Worm (Caenorhabditis elegans) whole organism, L4 larva: Measurements from ENCODE around the gene nhr-65.
"Not testable (repeated sequence)": the region's sequence is repeated elsewhere in the genome, so short reads cannot be mapped to it uniquely, and the experiment has no call there.

Source experiments
- D1046.2 ChIP-seq: fragments of 200-800 bp; sonication (Bioruptor generic); IDR thresholded peaks from 2 replicates; pipeline ENCODE4 v1.3.6; 2022; ENCODE audit warnings: missing genetic modification characterization, missing compliant biosample characterization
- F26F4.8 ChIP-seq: fragments of 200-800 bp; sonication (Bioruptor generic); conservative IDR thresholded peaks from 2 replicates; pipeline ENCODE4 v1.3.6; 2022; ENCODE audit warnings: missing genetic modification characterization, missing compliant biosample characterization
- T26A8.4 ChIP-seq: fragments of 200-800 bp; sonication (Bioruptor generic); IDR thresholded peaks from 2 replicates; pipeline ENCODE4 v1.3.6; 2022; ENCODE audit warnings: missing genetic modification characterization, missing compliant biosample characterization
- Y48G9A.11 ChIP-seq: fragments of 200-800 bp; sonication (Bioruptor generic); IDR thresholded peaks from 2 replicates; pipeline ENCODE4 v1.3.6; 2022; ENCODE audit warnings: missing genetic modification reagents, missing genetic modification characterization, missing compliant biosample characterization
- ZK337.2 ChIP-seq: fragments of 200-800 bp; sonication (Bioruptor generic); IDR thresholded peaks from 2 replicates; pipeline ENCODE4 v1.3.6; 2022; ENCODE audit warnings: missing genetic modification reagents, missing genetic modification characterization, missing compliant biosample characterization
- aha-1 ChIP-seq: fragments of 150-350 bp; peaks from one replicate; lab custom pipeline; 2014; ENCODE audit warnings: missing biosample characterization, missing genetic modification characterization
- ama-1 ChIP-seq: fragments of 150-350 bp; optimal IDR thresholded peaks from 2 replicates; lab custom pipeline; 2014; ENCODE audit warnings: inconsistent platforms, mixed read lengths
- ctbp-1 ChIP-seq: fragments of 200-800 bp; sonication (Bioruptor generic); IDR thresholded peaks from 2 replicates; pipeline ENCODE4 v1.3.6; 2022; ENCODE audit warnings: missing genetic modification reagents, missing genetic modification characterization, missing compliant biosample characterization
- daf-8 ChIP-seq: fragments of 200-800 bp; sonication (Bioruptor generic); IDR thresholded peaks from 2 replicates; pipeline ENCODE4 v1.3.6; 2022; ENCODE audit warnings: missing genetic modification characterization, missing compliant biosample characterization
- dmd-6 ChIP-seq: fragments of 200-800 bp; sonication (Bioruptor generic); IDR thresholded peaks from 2 replicates; pipeline ENCODE4 v1.3.6; 2022; ENCODE audit warnings: missing genetic modification reagents, missing genetic modification characterization, missing compliant biosample characterization
- dmd-8 ChIP-seq: fragments of 200-800 bp; sonication (Bioruptor generic); IDR thresholded peaks from 2 replicates; pipeline ENCODE4 v1.3.6; 2022; ENCODE audit warnings: missing genetic modification characterization, missing compliant biosample characterization
- dpl-1 ChIP-seq: fragments of 150-350 bp; optimal IDR thresholded peaks from 2 replicates; lab custom pipeline; 2014; ENCODE audit warnings: missing biosample characterization, missing genetic modification reagents, missing genetic modification characterization
- dve-1 ChIP-seq: sonication (generic microtip); optimal IDR thresholded peaks from 2 replicates; lab custom pipeline; 2017; ENCODE audit warnings: antibody characterized with exemption, mild to moderate bottlenecking, missing genetic modification characterization, missing compliant biosample characterization; ENCODE audit not compliant: insufficient read depth
- egl-43 ChIP-seq: fragments of 200-800 bp; sonication (Bioruptor generic); IDR thresholded peaks from 2 replicates; pipeline ENCODE4 v1.3.6; 2022; ENCODE audit warnings: missing genetic modification reagents, missing genetic modification characterization, missing compliant biosample characterization
- fkh-10 ChIP-seq: fragments of 150-350 bp; optimal IDR thresholded peaks from 2 replicates; lab custom pipeline; 2014; ENCODE audit warnings: missing biosample characterization, missing genetic modification reagents, missing genetic modification characterization
- hlh-11 ChIP-seq: fragments of 200-800 bp; sonication (Bioruptor generic); optimal IDR thresholded peaks from 2 replicates; lab custom pipeline; 2018; ENCODE audit warnings: mild to moderate bottlenecking, missing genetic modification characterization, missing compliant biosample characterization
- hlh-30 ChIP-seq: sonication (generic microtip); optimal IDR thresholded peaks from 2 replicates; lab custom pipeline; 2017; ENCODE audit warnings: antibody characterized with exemption, mild to moderate bottlenecking, missing genetic modification characterization, missing compliant biosample characterization; ENCODE audit not compliant: insufficient read depth
- hmg-1.1 ChIP-seq: fragments of 200-800 bp; sonication (Bioruptor generic); IDR thresholded peaks from 2 replicates; pipeline ENCODE4 v1.3.6; 2022; ENCODE audit warnings: missing genetic modification reagents, missing genetic modification characterization, missing compliant biosample characterization
- lim-7 ChIP-seq: fragments of 200-800 bp; sonication (Bioruptor generic); IDR thresholded peaks from 2 replicates; pipeline ENCODE4 v1.3.6; 2022; ENCODE audit warnings: missing genetic modification characterization, missing compliant biosample characterization
- lin-38 ChIP-seq: fragments of 200-800 bp; sonication (Bioruptor generic); IDR thresholded peaks from 2 replicates; pipeline ENCODE4 v1.3.6; 2022; ENCODE audit warnings: missing genetic modification reagents, missing genetic modification characterization, missing compliant biosample characterization
- lir-3 ChIP-seq: sonication (generic microtip); optimal IDR thresholded peaks from 2 replicates; lab custom pipeline; 2016; ENCODE audit warnings: mild to moderate bottlenecking, missing genetic modification characterization, missing compliant biosample characterization
- lsy-2 ChIP-seq, 2 experiments: fragments of 150-350 bp in 1 of 2; sonication (generic microtip) in 1 of 2; optimal IDR thresholded peaks; 2 replicates each; lab custom pipeline; 2014 to 2017; ENCODE audit warnings: missing biosample characterization in 2 of 2, missing genetic modification characterization in 2 of 2
- madf-5 ChIP-seq, 2 experiments: fragments of 200-800 bp; sonication (Bioruptor generic); IDR thresholded peaks; 2 replicates each; pipeline ENCODE4 v1.3.6; 2022; ENCODE audit warnings: missing compliant biosample characterization in 2 of 2, missing genetic modification characterization in 2 of 2
- mep-1 ChIP-seq: fragments of 150-350 bp; sonication (generic microtip); optimal IDR thresholded peaks from 3 replicates; lab custom pipeline; 2014; ENCODE audit warnings: missing biosample characterization, missing genetic modification characterization
- mes-2 ChIP-seq: sonication (generic microtip); optimal IDR thresholded peaks from 2 replicates; lab custom pipeline; 2016; ENCODE audit warnings: missing genotype, mild to moderate bottlenecking, missing genetic modification characterization, missing compliant biosample characterization; ENCODE audit not compliant: poor library complexity, severe bottlenecking
- nhr-102 ChIP-seq: sonication (generic microtip); optimal IDR thresholded peaks from 2 replicates; lab custom pipeline; 2016; ENCODE audit warnings: mild to moderate bottlenecking, missing genetic modification characterization, moderate library complexity, missing compliant biosample characterization
- nhr-28 ChIP-seq: fragments of 150-350 bp; optimal IDR thresholded peaks from 2 replicates; lab custom pipeline; 2014; ENCODE audit warnings: missing biosample characterization, missing genetic modification characterization
- nhr-48 ChIP-seq: sonication (generic microtip); optimal IDR thresholded peaks from 2 replicates; lab custom pipeline; 2016; ENCODE audit warnings: mild to moderate bottlenecking, missing genetic modification characterization, missing compliant biosample characterization
- nhr-77 ChIP-seq: fragments of 150-350 bp; optimal IDR thresholded peaks from 2 replicates; lab custom pipeline; 2014; ENCODE audit warnings: missing biosample characterization, missing genetic modification characterization
- pha-4 ChIP-seq, 2 experiments: fragments of 150-350 bp in 1 of 2; fragments of 200-800 bp in 1 of 2; sonication (Bioruptor generic) in 1 of 2; IDR thresholded peaks in 1 of 2; optimal IDR thresholded peaks in 1 of 2; 2 replicates each; pipeline versions ENCODE4 v1.3.6 to Lab custom; 2014 to 2022; ENCODE audit warnings: missing genetic modification characterization in 2 of 2, missing genetic modification reagents in 2 of 2, missing biosample characterization in 1 of 2, missing compliant biosample characterization in 1 of 2
- pqm-1 ChIP-seq: sonication (generic microtip); optimal IDR thresholded peaks from 2 replicates; lab custom pipeline; 2017; ENCODE audit warnings: missing biosample characterization, missing genetic modification characterization
- rbr-2 ChIP-seq: sonication (generic microtip); optimal IDR thresholded peaks from 2 replicates; lab custom pipeline; 2016; ENCODE audit warnings: missing genotype, missing genetic modification characterization, missing compliant biosample characterization
- snpc-1.2 ChIP-seq: fragments of 200-800 bp; sonication (Bioruptor generic); IDR thresholded peaks from 2 replicates; pipeline ENCODE4 v1.3.6; 2022; ENCODE audit warnings: missing genetic modification reagents, missing genetic modification characterization, missing compliant biosample characterization
- tra-1 ChIP-seq: fragments of 200-800 bp; sonication (Bioruptor generic); IDR thresholded peaks from 2 replicates; pipeline ENCODE4 v1.3.6; 2022; ENCODE audit warnings: missing genetic modification reagents, missing genetic modification characterization, missing compliant biosample characterization
- unc-39 ChIP-seq: sonication (generic microtip); optimal IDR thresholded peaks from 2 replicates; lab custom pipeline; 2017; ENCODE audit warnings: missing biosample characterization, missing genetic modification characterization
- unc-62 ChIP-seq, 3 experiments: fragments of 150-350 bp in 1 of 3; sonication (generic microtip); optimal IDR thresholded peaks in 2 of 3; peaks in 1 of 3; 1 replicate in 1 of 3; 2 replicates in 2 of 3; lab custom pipeline; 2014 to 2017; ENCODE audit warnings: missing biosample characterization in 3 of 3, missing genetic modification characterization in 3 of 3, missing genetic modification reagents in 3 of 3, missing genotype in 1 of 3
- zfp-3 ChIP-seq: fragments of 200-800 bp; sonication (Bioruptor generic); conservative IDR thresholded peaks from 2 replicates; pipeline ENCODE4 v1.3.6; 2022; ENCODE audit warnings: missing genetic modification reagents, missing genetic modification characterization, missing compliant biosample characterization
- ztf-11 ChIP-seq: fragments of 150-350 bp; optimal IDR thresholded peaks from 2 replicates; lab custom pipeline; 2014; ENCODE audit warnings: missing biosample characterization, missing genetic modification characterization

The nhr-65 gene

DNA sequence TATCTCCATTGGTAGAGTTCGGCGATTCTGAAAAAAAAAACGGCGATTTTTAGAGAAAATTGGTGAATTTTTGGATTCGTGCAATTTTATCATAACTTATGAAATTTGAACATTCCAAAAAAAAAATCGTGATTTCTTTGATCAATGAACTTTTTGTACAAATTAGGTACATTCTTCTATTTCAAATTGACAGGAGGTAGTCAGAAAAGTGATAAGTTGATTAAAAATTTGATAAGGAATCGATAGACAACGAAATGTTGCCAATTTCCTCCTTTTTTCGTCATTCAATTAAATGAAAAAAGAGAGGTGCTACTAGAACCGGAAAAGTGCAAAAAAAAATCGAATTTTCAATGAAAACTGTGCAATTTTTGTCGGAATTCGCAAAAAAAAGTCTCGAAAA is 31.9 kb downstream of the nhr-65 start:
- TF ChIP-seq dmd-6 (GFP tag; lab: Robert Waterston, UW): peak; percentile 84
- TF ChIP-seq pqm-1 (tag; lab: Kevin White, UChicago): peak; percentile 92
- TF ChIP-seq aha-1 (tag; lab: Kevin White, UChicago): peak; percentile 20
- TF ChIP-seq unc-39: no peak
- peak; percentile 6 for TF ChIP-seq hlh-11 (tag; lab: Kevin White, UChicago)
- TF ChIP-seq nhr-28 (tag; lab: Kevin White, UChicago): peak; percentile 68
- TF ChIP-seq nhr-77 (tag; lab: Kevin White, UChicago): peak; percentile 58
- TF ChIP-seq dpl-1: no peak
- TF ChIP-seq hmg-1.1 (GFP tag; lab: Robert Waterston, UW): no peak
- TF ChIP-seq dve-1 (tag; lab: Kevin White, UChicago): peak; percentile 69
- TF ChIP-seq nhr-48 (tag; lab: Kevin White, UChicago): peak; percentile 20

DNA sequence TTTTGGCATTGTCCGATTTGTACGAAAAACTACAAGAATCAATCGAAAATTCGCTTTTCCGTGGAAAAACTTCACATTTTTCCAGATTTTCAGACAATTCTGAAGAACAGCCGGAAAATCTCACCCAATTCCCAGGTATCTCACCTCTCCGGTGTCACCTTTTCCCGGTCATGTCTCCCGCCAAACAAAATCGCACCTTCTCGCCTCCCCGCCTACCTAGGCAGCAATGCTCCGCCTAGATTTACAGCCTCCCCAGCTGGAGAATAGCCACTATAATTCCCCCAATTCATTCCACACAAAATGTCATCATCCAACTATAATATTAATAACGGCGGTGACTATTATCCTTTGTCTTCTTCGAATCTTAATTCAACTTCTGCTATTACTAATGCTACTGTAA is 34.7 kb downstream of the nhr-65 start, which contains the start of gene ceh-51:
TSS of gene ceh-51 (plus strand) at position 301 of the 400 bp plus-strand sequence.
- TF ChIP-seq egl-43 (GFP tag; lab: Robert Waterston, UW) (no peak), lir-3 (tag; lab: Kevin White, UChicago) (no peak), Y48G9A.11 (GFP tag; lab: Robert Waterston, UW) (no peak)

DNA sequence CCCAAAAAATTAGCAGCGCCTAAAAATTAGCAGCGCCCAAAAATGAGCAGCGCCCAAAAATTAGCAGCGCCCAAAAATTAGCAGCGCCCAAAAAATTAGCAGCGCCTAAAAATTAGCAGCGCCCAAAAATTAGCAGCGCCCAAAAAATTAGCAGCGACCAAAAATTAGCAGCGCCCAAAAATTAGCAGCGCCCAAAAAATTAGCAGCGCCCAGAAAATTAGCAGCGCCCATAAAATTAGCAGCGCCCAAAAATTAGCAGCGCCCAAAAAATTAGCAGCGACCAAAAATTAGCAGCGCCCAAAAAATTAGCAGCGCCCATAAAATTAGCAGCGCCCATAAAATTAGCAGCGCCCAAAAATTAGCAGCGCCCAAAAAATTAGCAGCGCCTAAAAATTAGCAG is 43.9 kb downstream of the nhr-65 start:
- TF ChIP-seq lin-38 (GFP tag; lab: Robert Waterston, UW) (peak; percentile 33; the same call in 1 of the 2 replicates), egl-43 (GFP tag; lab: Robert Waterston, UW) (0 out of 2 replicates have a peak, but pooled peaks have one; percentile 48), ctbp-1 (GFP tag; lab: Robert Waterston, UW) (0 out of 2 replicates have a peak, but pooled peaks have one; percentile 6), F26F4.8 (GFP tag; lab: Robert Waterston, UW) (peak; percentile 58; the same call in 1 of the 2 replicates), zfp-3 (GFP tag; lab: Robert Waterston, UW) (0 out of 2 replicates have a peak, but pooled peaks have one; percentile 45), D1046.2 (peak; percentile 43; the same call in 1 of the 2 replicates), snpc-1.2 (GFP tag; lab: Robert Waterston, UW) (0 out of 2 replicates have a peak, but pooled peaks have one; percentile 6), Y48G9A.11 (GFP tag; lab: Robert Waterston, UW) (peak; percentile 45; the same call in 1 of the 2 replicates), dmd-8 (0 out of 2 replicates have a peak, but pooled peaks have one; percentile 16), madf-5 (GFP tag; IDR thresholded peaks at IDR 0.05; lab: Robert Waterston, UW) (0 out of 4 replicates have a peak, but pooled peaks of 1 of the 2 experiments have one; percentile 45), lim-7 (GFP tag; lab: Robert Waterston, UW) (0 out of 2 replicates have a peak, but pooled peaks have one; percentile 27), pha-4 (GFP tag; IDR thresholded peaks at IDR 0.05; lab: Robert Waterston, UW) (peak; percentile 45; the same call in 1 of the 2 replicates)
- not testable (repeated sequence) for TF ChIP-seq pha-4 (tag; optimal IDR thresholded peaks at IDR 0.05; lab: Kevin White, UChicago)

DNA sequence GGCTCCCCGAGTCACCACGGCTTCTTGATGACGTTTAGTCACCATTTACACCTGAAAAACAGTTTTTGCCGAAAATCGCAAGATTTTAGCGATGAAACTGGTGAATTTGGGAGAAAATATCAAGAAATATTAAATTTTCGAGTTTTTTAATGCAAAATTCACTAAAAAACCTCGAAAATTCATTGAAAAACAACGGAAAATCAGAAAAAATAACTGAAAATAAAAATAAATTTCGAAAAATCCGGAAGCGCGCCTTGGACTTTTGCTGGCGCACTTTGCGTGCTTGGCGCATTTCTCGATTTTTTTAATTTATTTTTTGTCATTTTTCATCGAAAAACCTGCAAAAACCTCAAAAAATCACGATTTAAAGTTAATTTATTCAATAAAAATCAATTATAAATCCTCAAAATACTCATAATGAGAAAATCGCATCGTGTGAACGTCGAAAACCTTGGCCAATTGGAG is 55.9 kb downstream of the nhr-65 start, which contains the start of gene emb-4:
TSS of gene emb-4 (minus strand) at position 51 of the 465 bp plus-strand sequence.
- TF ChIP-seq unc-62 (GFP tag; optimal IDR thresholded peaks at IDR 0.05 in 1 of 2; lab: Kevin White, UChicago): peak in 1 of 2 experiments; percentile 44
- no peak for TF ChIP-seq unc-62 (tag; optimal IDR thresholded peaks at IDR 0.05; lab: Kevin White, UChicago)
- peak; percentile 47 for TF ChIP-seq ama-1
- peak in 1 of 2 experiments; percentile 65 for TF ChIP-seq lsy-2 (tag; optimal IDR thresholded peaks at IDR 0.05; lab: Kevin White, UChicago)
- TF ChIP-seq aha-1 (tag; lab: Kevin White, UChicago): peak; percentile 13
- TF ChIP-seq fkh-10: no peak
- TF ChIP-seq daf-8 (GFP tag; lab: Robert Waterston, UW): no peak
- no peak for TF ChIP-seq ztf-11 (tag; lab: Kevin White, UChicago)
- TF ChIP-seq hlh-11 (tag; lab: Kevin White, UChicago): peak; percentile 9
- no peak for TF ChIP-seq lim-7 (GFP tag; lab: Robert Waterston, UW)
- peak; percentile 37 for TF ChIP-seq dmd-6 (GFP tag; lab: Robert Waterston, UW)
- no peak for TF ChIP-seq egl-43 (GFP tag; lab: Robert Waterston, UW)
- peak; percentile 64 for TF ChIP-seq lin-38 (GFP tag; lab: Robert Waterston, UW)
- TF ChIP-seq snpc-1.2 (GFP tag; lab: Robert Waterston, UW): no peak
- TF ChIP-seq mep-1 (tag; lab: Kevin White, UChicago): peak; percentile 43
- TF ChIP-seq dve-1 (tag; lab: Kevin White, UChicago): peak; percentile 37
- no peak for TF ChIP-seq dmd-8
- TF ChIP-seq tra-1 (GFP tag; lab: Robert Waterston, UW): no peak
- peak; percentile 72 for TF ChIP-seq dpl-1
- TF ChIP-seq rbr-2: peak; percentile 22
- TF ChIP-seq T26A8.4 (GFP tag; lab: Robert Waterston, UW): 0 out of 2 replicates have a peak, but pooled peaks have one; percentile 34
- no peak for TF ChIP-seq ZK337.2 (GFP tag; lab: Robert Waterston, UW)
- no peak for TF ChIP-seq pha-4 (GFP tag; IDR thresholded peaks at IDR 0.05; lab: Robert Waterston, UW)
- TF ChIP-seq pha-4 (tag; optimal IDR thresholded peaks at IDR 0.05; lab: Kevin White, UChicago): no peak
- TF ChIP-seq nhr-102 (tag; lab: Kevin White, UChicago): peak; percentile 1
- TF ChIP-seq hmg-1.1 (GFP tag; lab: Robert Waterston, UW): no peak
- no peak for TF ChIP-seq nhr-77 (tag; lab: Kevin White, UChicago)
- TF ChIP-seq mes-2 (tag; lab: Kevin White, UChicago): peak; percentile 71
- TF ChIP-seq hlh-30 (tag; lab: Kevin White, UChicago): peak; percentile 11
